Fruit fly (Drosophila melanogaster): ENCODE results near the gene CG6138.

- TF ChIP-seq sv (GFP tag; optimal IDR thresholded peaks at IDR 0.05): no peak
- peak; percentile 84 for TF ChIP-seq ey (GFP tag; optimal IDR thresholded peaks at IDR 0.05)
- TF ChIP-seq Dfd (GFP tag; optimal IDR thresholded peaks at IDR 0.05): no peak
These were observed 47.8 kb upstream of the CG6138 start for dm6 chr2L:10519225-10519624.

All from whole organism, wandering third instar larva.